Worm (Caenorhabditis elegans): ENCODE results near the gene F28F9.3.

DNA sequence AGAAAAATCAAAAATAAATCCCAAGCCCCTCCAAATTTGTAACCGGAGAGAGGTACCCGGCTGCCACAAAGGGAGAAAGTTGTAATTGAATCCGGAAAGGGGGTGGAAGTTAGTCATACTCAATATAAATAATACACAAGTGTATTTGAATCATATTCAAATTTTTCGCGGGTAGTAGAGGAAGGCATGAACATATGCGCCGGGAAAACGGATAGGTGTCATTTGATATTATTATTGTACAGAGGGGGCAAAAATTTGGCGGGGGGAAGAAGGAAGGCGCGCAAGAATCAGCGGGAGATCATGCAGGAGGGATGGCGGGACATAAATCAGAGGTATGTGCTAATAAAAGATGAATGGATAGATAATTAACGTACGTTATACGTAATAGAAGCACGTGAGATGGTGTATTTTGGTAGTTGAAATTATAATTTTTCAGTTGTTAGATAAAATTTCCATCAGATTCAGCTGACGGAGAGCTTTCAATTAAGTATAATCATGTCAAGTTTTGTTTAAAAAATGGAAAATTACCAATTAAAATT, at the start of gene F28F9.3:
- TF ChIP-seq snpc-4 (tag; optimal IDR thresholded peaks at IDR 0.05) (no peak), nhr-237 (tag; optimal IDR thresholded peaks at IDR 0.05) (no peak), nhr-28 (tag; optimal IDR thresholded peaks at IDR 0.05) (no peak), elt-3 (tag; optimal IDR thresholded peaks at IDR 0.05) (no peak), nhr-76 (tag; optimal IDR thresholded peaks at IDR 0.05) (no peak), mep-1 (tag; optimal IDR thresholded peaks at IDR 0.05) (no peak), pha-4 (tag; optimal IDR thresholded peaks at IDR 0.05) (no peak), unc-120 (tag; optimal IDR thresholded peaks at IDR 0.05; ENCODE audit: poor library complexity, severe bottlenecking) (no peak), mls-2 (tag; optimal IDR thresholded peaks at IDR 0.05) (no peak)
